Worm (Caenorhabditis elegans) whole organism, early embryonic: Measurements from ENCODE around the gene clp-4.

Experiments used
- B0310.2 ChIP-seq: sonication (generic microtip); optimal IDR thresholded peaks from 2 replicates; lab custom pipeline; 2016; ENCODE audit warnings: mild to moderate bottlenecking, missing genetic modification characterization, missing compliant biosample characterization
- F13C5.2 ChIP-seq: sonication (generic microtip); optimal IDR thresholded peaks from 2 replicates; lab custom pipeline; 2017; ENCODE audit warnings: mild to moderate bottlenecking, missing genetic modification characterization, inconsistent platforms, missing compliant biosample characterization
- aly-1 ChIP-seq: sonication (generic microtip); optimal IDR thresholded peaks from 2 replicates; lab custom pipeline; 2016; ENCODE audit warnings: missing genetic modification characterization, missing compliant biosample characterization
- ama-1 ChIP-seq: fragments of 150-350 bp; optimal IDR thresholded peaks from 2 replicates; lab custom pipeline; 2014
- ceh-13 ChIP-seq: fragments of 200-800 bp; sonication (Bioruptor generic); optimal IDR thresholded peaks from 2 replicates; lab custom pipeline; 2018; ENCODE audit warnings: mild to moderate bottlenecking, missing genetic modification characterization, missing compliant biosample characterization
- ceh-36 ChIP-seq: sonication (generic microtip); optimal IDR thresholded peaks from 2 replicates; lab custom pipeline; 2016; ENCODE audit warnings: missing genetic modification characterization, inconsistent platforms, missing compliant biosample characterization
- ets-7 ChIP-seq: sonication (generic microtip); optimal IDR thresholded peaks from 2 replicates; lab custom pipeline; 2016; ENCODE audit warnings: missing genotype, missing genetic modification characterization, missing compliant biosample characterization
- flt-1 ChIP-seq: fragments of 200-800 bp; sonication (Bioruptor generic); IDR thresholded peaks from 2 replicates; pipeline ENCODE4 v1.3.6; 2022; ENCODE audit warnings: missing genetic modification characterization, missing compliant biosample characterization
- hmbx-1 ChIP-seq: sonication (generic microtip); optimal IDR thresholded peaks from 2 replicates; lab custom pipeline; 2016; ENCODE audit warnings: mild to moderate bottlenecking, missing genetic modification characterization, missing compliant biosample characterization
- hmg-4 ChIP-seq: fragments of 200-800 bp; sonication (Bioruptor generic); optimal IDR thresholded peaks from 2 replicates; lab custom pipeline; 2018; ENCODE audit warnings: mild to moderate bottlenecking, missing genetic modification characterization, missing compliant biosample characterization
- hnd-1 ChIP-seq: sonication (generic microtip); optimal IDR thresholded peaks from 2 replicates; lab custom pipeline; 2016; ENCODE audit warnings: missing genetic modification characterization, missing compliant biosample characterization
- pes-1 ChIP-seq: fragments of 200-800 bp; sonication (Bioruptor generic); IDR thresholded peaks from 2 replicates; pipeline ENCODE4 v1.3.6; 2022; ENCODE audit warnings: missing genetic modification reagents, missing genetic modification characterization, missing compliant biosample characterization
- scrt-1 ChIP-seq: fragments of 200-800 bp; sonication (Bioruptor generic); IDR thresholded peaks from 2 replicates; pipeline ENCODE4 v1.3.6; 2022; ENCODE audit warnings: missing genetic modification characterization, missing compliant biosample characterization
- sea-1 ChIP-seq: fragments of 200-800 bp; sonication (Bioruptor generic); conservative IDR thresholded peaks from 2 replicates; pipeline ENCODE4 v1.3.6; 2022; ENCODE audit warnings: missing genetic modification characterization, missing compliant biosample characterization
- tbx-11 ChIP-seq: fragments of 200-800 bp; sonication (Bioruptor generic); IDR thresholded peaks from 2 replicates; pipeline ENCODE4 v1.3.6; 2022; ENCODE audit warnings: missing genetic modification characterization, missing compliant biosample characterization
- tbx-37 ChIP-seq: fragments of 200-800 bp; sonication (Bioruptor generic); conservative IDR thresholded peaks from 2 replicates; pipeline ENCODE4 v1.3.6; 2022; ENCODE audit warnings: missing genetic modification reagents, missing genetic modification characterization, missing compliant biosample characterization
- tra-4 ChIP-seq: sonication (generic microtip); optimal IDR thresholded peaks from 2 replicates; lab custom pipeline; 2017; ENCODE audit warnings: missing genetic modification characterization, missing compliant biosample characterization

Gene clp-4

ce11 chrIII:1791949-1792348 lies 26.2 kb downstream of the clp-4 start:
- no peak for TF ChIP-seq hnd-1 (tag; lab: Kevin White, UChicago)
- TF ChIP-seq hmg-4 (GFP tag; lab: Kevin White, UChicago) = no peak
- no peak for TF ChIP-seq B0310.2 (tag; lab: Kevin White, UChicago)
- TF ChIP-seq aly-1 (tag; lab: Kevin White, UChicago) = no peak
- no peak for TF ChIP-seq ceh-13 (GFP tag; lab: Kevin White, UChicago)
- no peak for TF ChIP-seq ceh-36 (tag; lab: Kevin White, UChicago)
- TF ChIP-seq hmbx-1 (tag; lab: Kevin White, UChicago) = no peak
- TF ChIP-seq tbx-37 (GFP tag; lab: Robert Waterston, UW) = no peak
- TF ChIP-seq tbx-11 (GFP tag; lab: Robert Waterston, UW) = no peak
- no peak for TF ChIP-seq scrt-1 (GFP tag; lab: Robert Waterston, UW)
- TF ChIP-seq F13C5.2 = no peak
- no peak for TF ChIP-seq sea-1 (GFP tag; lab: Robert Waterston, UW)
- no peak for TF ChIP-seq pes-1 (GFP tag; lab: Robert Waterston, UW)
- no peak for TF ChIP-seq ama-1 (lab: Kevin White, UChicago)
- no peak for TF ChIP-seq tra-4 (tag; lab: Kevin White, UChicago)

ce11 chrIII:1788972-1789371 lies 29.2 kb downstream of the clp-4 start:
- TF ChIP-seq scrt-1 (GFP tag; lab: Robert Waterston, UW) = no peak
- no peak for TF ChIP-seq tra-4 (tag; lab: Kevin White, UChicago)
- TF ChIP-seq ceh-36 (tag; lab: Kevin White, UChicago) = no peak
- no peak for TF ChIP-seq ceh-13 (GFP tag; lab: Kevin White, UChicago)
- no peak for TF ChIP-seq ets-7 (tag; lab: Kevin White, UChicago)
- TF ChIP-seq sea-1 (GFP tag; lab: Robert Waterston, UW) = no peak
- no peak for TF ChIP-seq ama-1 (lab: Kevin White, UChicago)
- TF ChIP-seq F13C5.2 = no peak
- TF ChIP-seq aly-1 (tag; lab: Kevin White, UChicago) = no peak
- no peak for TF ChIP-seq pes-1 (GFP tag; lab: Robert Waterston, UW)
- no peak for TF ChIP-seq hmg-4 (GFP tag; lab: Kevin White, UChicago)

ce11 chrIII:1788033-1788432 lies 30.1 kb downstream of the clp-4 start, which contains the start of gene rimb-1:
Gene rimb-1, plus strand, starts transcription at chrIII:1788333.
- TF ChIP-seq hnd-1 (tag; lab: Kevin White, UChicago) = no peak
- no peak for TF ChIP-seq pes-1 (GFP tag; lab: Robert Waterston, UW)
- no peak for TF ChIP-seq tra-4 (tag; lab: Kevin White, UChicago)

ce11 chrIII:1785776-1786175 lies 32.3 kb downstream of the clp-4 start:
- TF ChIP-seq tbx-11 (GFP tag; lab: Robert Waterston, UW) (no peak), hmbx-1 (tag; lab: Kevin White, UChicago) (no peak), tbx-37 (GFP tag; lab: Robert Waterston, UW) (no peak), hnd-1 (tag; lab: Kevin White, UChicago) (no peak), flt-1 (GFP tag; lab: Robert Waterston, UW) (no peak), scrt-1 (GFP tag; lab: Robert Waterston, UW) (no peak), hmg-4 (GFP tag; lab: Kevin White, UChicago) (no peak), ceh-36 (tag; lab: Kevin White, UChicago) (no peak), aly-1 (tag; lab: Kevin White, UChicago) (no peak), pes-1 (GFP tag; lab: Robert Waterston, UW) (no peak), ceh-13 (GFP tag; lab: Kevin White, UChicago) (no peak), sea-1 (GFP tag; lab: Robert Waterston, UW) (no peak), ets-7 (tag; lab: Kevin White, UChicago) (no peak), tra-4 (tag; lab: Kevin White, UChicago) (no peak), F13C5.2 (no peak), B0310.2 (tag; lab: Kevin White, UChicago) (no peak)

- TF ChIP-seq ceh-13 (GFP tag; lab: Kevin White, UChicago) = no peak
- TF ChIP-seq pes-1 (GFP tag; lab: Robert Waterston, UW) = no peak
- TF ChIP-seq hnd-1 (tag; lab: Kevin White, UChicago) = no peak
- TF ChIP-seq sea-1 (GFP tag; lab: Robert Waterston, UW) = no peak
- no peak for TF ChIP-seq hmbx-1 (tag; lab: Kevin White, UChicago)
- no peak for TF ChIP-seq aly-1 (tag; lab: Kevin White, UChicago)
- TF ChIP-seq ceh-36 (tag; lab: Kevin White, UChicago) = no peak
- no peak for TF ChIP-seq tbx-37 (GFP tag; lab: Robert Waterston, UW)
- no peak for TF ChIP-seq flt-1 (GFP tag; lab: Robert Waterston, UW)
- TF ChIP-seq ama-1 (lab: Kevin White, UChicago) = no peak
- TF ChIP-seq F13C5.2 = no peak
- TF ChIP-seq scrt-1 (GFP tag; lab: Robert Waterston, UW) = no peak
- no peak for TF ChIP-seq B0310.2 (tag; lab: Kevin White, UChicago)
These were observed 40.2 kb downstream of the clp-4 start, which contains the start of gene Y39A3CL.4 for ce11 chrIII:1777969-1778368. Gene Y39A3CL.4, minus strand, starts transcription at chrIII:1778069.

- TF ChIP-seq hmbx-1 (tag; lab: Kevin White, UChicago) (no peak), ceh-13 (GFP tag; lab: Kevin White, UChicago) (no peak), F13C5.2 (peak; percentile 46)
These were observed 40.7 kb downstream of the clp-4 start, which contains the start of gene Y39A3CL.3 for ce11 chrIII:1777468-1777867. Gene Y39A3CL.3, plus strand, starts transcription at chrIII:1777802.

ce11 chrIII:1769993-1770392 lies 48.1 kb downstream of the clp-4 start, which contains the start of gene tbx-43:
Gene tbx-43, minus strand, starts transcription at chrIII:1770093.
- TF ChIP-seq B0310.2 (tag; lab: Kevin White, UChicago) (no peak), flt-1 (GFP tag; lab: Robert Waterston, UW) (no peak), scrt-1 (GFP tag; lab: Robert Waterston, UW) (no peak), ceh-36 (tag; lab: Kevin White, UChicago) (no peak), tra-4 (tag; lab: Kevin White, UChicago) (no peak), hnd-1 (tag; lab: Kevin White, UChicago) (no peak), tbx-37 (GFP tag; lab: Robert Waterston, UW) (no peak), ceh-13 (GFP tag; lab: Kevin White, UChicago) (no peak), tbx-11 (GFP tag; lab: Robert Waterston, UW) (no peak), ets-7 (tag; lab: Kevin White, UChicago) (no peak), F13C5.2 (no peak), ama-1 (lab: Kevin White, UChicago) (no peak), pes-1 (GFP tag; lab: Robert Waterston, UW) (no peak), aly-1 (tag; lab: Kevin White, UChicago) (no peak)
